Worm (Caenorhabditis elegans) whole organism, L4 larva: ENCODE data around the gene sca-1.

Source experiments
- attf-4 ChIP-seq: sonication (generic microtip); optimal IDR thresholded peaks from 3 replicates; lab custom pipeline; 2017; ENCODE audit warnings: missing biosample characterization, missing genetic modification characterization
- ceh-28 ChIP-seq: fragments of 150-350 bp; optimal IDR thresholded peaks from 2 replicates; lab custom pipeline; 2014; ENCODE audit warnings: missing biosample characterization, missing genetic modification reagents, missing genetic modification characterization
- ceh-82 ChIP-seq: sonication (generic microtip); optimal IDR thresholded peaks from 2 replicates; lab custom pipeline; 2017; ENCODE audit warnings: missing biosample characterization, missing genetic modification characterization
- cey-2 ChIP-seq: sonication (generic microtip); optimal IDR thresholded peaks from 3 replicates; lab custom pipeline; 2017; ENCODE audit warnings: missing genetic modification characterization, mild to moderate bottlenecking, missing compliant biosample characterization, antibody characterized with exemption, borderline replicate concordance; ENCODE audit not compliant: insufficient read depth
- dmd-8 ChIP-seq: fragments of 200-800 bp; sonication (Bioruptor generic); IDR thresholded peaks from 2 replicates; pipeline ENCODE4 v1.3.6; 2022; ENCODE audit warnings: missing genetic modification characterization, missing compliant biosample characterization
- egl-43 ChIP-seq: fragments of 200-800 bp; sonication (Bioruptor generic); IDR thresholded peaks from 2 replicates; pipeline ENCODE4 v1.3.6; 2022; ENCODE audit warnings: missing genetic modification reagents, missing genetic modification characterization, missing compliant biosample characterization
- hlh-30 ChIP-seq: sonication (generic microtip); optimal IDR thresholded peaks from 2 replicates; lab custom pipeline; 2017; ENCODE audit warnings: antibody characterized with exemption, mild to moderate bottlenecking, missing genetic modification characterization, missing compliant biosample characterization; ENCODE audit not compliant: insufficient read depth
- mxl-2 ChIP-seq: fragments of 200-800 bp; sonication (Bioruptor generic); conservative IDR thresholded peaks from 2 replicates; pipeline ENCODE4 v1.3.6; 2022; ENCODE audit warnings: missing genetic modification reagents, missing genetic modification characterization, missing compliant biosample characterization
- nhr-10 ChIP-seq: fragments of 150-350 bp; optimal IDR thresholded peaks from 2 replicates; lab custom pipeline; 2014; ENCODE audit warnings: missing biosample characterization, missing genetic modification characterization
- nhr-102 ChIP-seq: sonication (generic microtip); optimal IDR thresholded peaks from 2 replicates; lab custom pipeline; 2016; ENCODE audit warnings: mild to moderate bottlenecking, missing genetic modification characterization, moderate library complexity, missing compliant biosample characterization
- saeg-2 ChIP-seq: fragments of 200-800 bp; sonication (Bioruptor generic); IDR thresholded peaks from 2 replicates; pipeline ENCODE4 v1.3.6; 2022; ENCODE audit warnings: missing genetic modification reagents, missing genetic modification characterization, missing compliant biosample characterization
- unc-130 ChIP-seq: sonication (generic microtip); optimal IDR thresholded peaks from 2 replicates; lab custom pipeline; 2016; ENCODE audit warnings: missing genetic modification reagents, missing genetic modification characterization, missing compliant biosample characterization
- ztf-11 ChIP-seq: fragments of 150-350 bp; optimal IDR thresholded peaks from 2 replicates; lab custom pipeline; 2014; ENCODE audit warnings: missing biosample characterization, missing genetic modification characterization

ce11 chrIII:10808802-10809201 lies 7.8 kb downstream of the sca-1 start:
- TF ChIP-seq nhr-102 (tag; lab: Kevin White, UChicago): no peak
- no peak for TF ChIP-seq saeg-2
- no peak for TF ChIP-seq dmd-8
- TF ChIP-seq nhr-10 (tag; lab: Kevin White, UChicago): no peak
- no peak for TF ChIP-seq cey-2 (tag; lab: Kevin White, UChicago)
- TF ChIP-seq unc-130 (GFP tag; lab: Kevin White, UChicago): no peak
- TF ChIP-seq hlh-30 (tag; lab: Kevin White, UChicago): no peak
- no peak for TF ChIP-seq ceh-28
- TF ChIP-seq ceh-82 (tag; lab: Kevin White, UChicago): no peak
- TF ChIP-seq ztf-11 (tag; lab: Kevin White, UChicago): no peak
- no peak for TF ChIP-seq mxl-2
- no peak for TF ChIP-seq attf-4
- no peak for TF ChIP-seq egl-43 (GFP tag; lab: Robert Waterston, UW)
